Worm (Caenorhabditis elegans): ENCODE data around the gene fbxb-81.

Gene fbxb-81

DNA sequence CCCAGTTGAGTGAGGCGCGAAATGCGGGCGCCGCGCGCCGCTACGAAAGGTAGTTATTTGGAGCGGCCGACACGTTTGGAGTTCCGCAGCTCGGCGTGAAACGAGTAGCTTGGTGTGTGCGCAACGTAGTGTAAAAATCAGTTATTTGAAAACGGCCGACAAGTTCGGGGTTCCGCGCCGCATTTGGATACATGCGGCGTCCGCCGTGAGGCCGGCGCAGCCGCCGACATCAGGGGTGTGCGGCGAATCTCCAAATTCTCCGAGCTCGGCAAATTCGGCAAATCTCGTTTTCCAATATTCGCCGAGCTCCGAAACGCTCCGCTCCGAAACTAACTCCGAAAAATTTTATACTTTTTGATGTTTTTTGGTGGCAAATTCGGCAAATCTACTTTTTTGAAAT, 17.0 kb upstream of the fbxb-81 start:
- TF ChIP-seq unc-86 (tag; optimal IDR thresholded peaks at IDR 0.05) (no peak), che-1 (tag; optimal IDR thresholded peaks at IDR 0.05) (no peak), F13H6.1 (tag; optimal IDR thresholded peaks at IDR 0.05) (no peak), zip-5 (tag; optimal IDR thresholded peaks at IDR 0.05) (no peak)

DNA sequence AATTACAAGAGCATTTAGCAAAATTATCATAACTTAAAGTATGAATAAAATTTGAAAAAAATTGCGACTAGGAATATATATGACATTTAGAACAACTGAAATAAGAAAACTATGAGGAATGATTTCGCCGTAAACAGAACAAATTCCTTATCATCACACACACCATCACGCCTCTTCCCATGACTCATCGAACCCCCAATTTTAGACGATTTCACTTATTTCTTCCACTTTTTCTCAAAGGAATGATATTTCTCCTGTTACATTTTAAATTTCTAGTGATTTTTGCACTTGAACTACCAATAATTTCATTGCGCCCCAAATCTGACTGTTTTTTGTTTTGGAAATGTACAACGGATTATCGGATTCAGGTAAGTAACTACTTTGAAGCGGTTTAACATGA, 15.6 kb upstream of the fbxb-81 start, which contains the start of the genes zig-13 and ver-1:
TSS of gene zig-13 (minus strand) at position 101 of the 400 bp plus-strand sequence.
TSS of gene ver-1 (plus strand) at position 180 of the 400 bp plus-strand sequence.
- TF ChIP-seq ceh-2 (tag; optimal IDR thresholded peaks at IDR 0.05) = no peak
- TF ChIP-seq rnt-1 (tag; optimal IDR thresholded peaks at IDR 0.05) = no peak
- no peak for TF ChIP-seq ztf-16 (tag; optimal IDR thresholded peaks at IDR 0.05)
- TF ChIP-seq ceh-6 (GFP tag; optimal IDR thresholded peaks at IDR 0.05) = no peak
- TF ChIP-seq hlh-15 (tag; optimal IDR thresholded peaks at IDR 0.05) = no peak
- no peak for TF ChIP-seq pqm-1 (tag; optimal IDR thresholded peaks at IDR 0.05)
- TF ChIP-seq sdc-2 (tag; optimal IDR thresholded peaks at IDR 0.05) = no peak
- TF ChIP-seq pha-4 (tag; optimal IDR thresholded peaks at IDR 0.05) = no peak
- no peak for TF ChIP-seq ceh-18 (tag; optimal IDR thresholded peaks at IDR 0.05)

DNA sequence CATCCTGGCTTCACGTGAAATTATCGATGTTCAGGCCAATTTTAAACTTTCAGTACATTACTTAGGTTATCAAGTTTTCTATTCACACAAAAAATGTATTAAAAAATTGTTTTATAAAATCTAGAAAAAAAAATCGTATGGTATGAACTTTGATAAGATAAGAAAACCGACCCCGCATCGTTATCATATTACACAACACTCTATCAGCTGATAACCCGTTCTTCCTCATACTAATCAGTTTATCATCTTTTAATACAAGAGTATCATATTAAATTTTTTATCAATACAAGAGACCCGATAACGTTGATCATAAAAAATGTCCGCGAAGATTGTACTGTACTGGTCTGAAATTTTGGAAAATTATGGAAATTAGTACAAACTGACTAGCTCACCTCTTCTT, 13.2 kb upstream of the fbxb-81 start:
- no peak for TF ChIP-seq lin-11 (tag; optimal IDR thresholded peaks at IDR 0.05)
- peak; percentile 100 for TF ChIP-seq elt-2 (tag; optimal IDR thresholded peaks at IDR 0.05)
- TF ChIP-seq pqm-1 (tag; optimal IDR thresholded peaks at IDR 0.05) = peak; percentile 70

DNA sequence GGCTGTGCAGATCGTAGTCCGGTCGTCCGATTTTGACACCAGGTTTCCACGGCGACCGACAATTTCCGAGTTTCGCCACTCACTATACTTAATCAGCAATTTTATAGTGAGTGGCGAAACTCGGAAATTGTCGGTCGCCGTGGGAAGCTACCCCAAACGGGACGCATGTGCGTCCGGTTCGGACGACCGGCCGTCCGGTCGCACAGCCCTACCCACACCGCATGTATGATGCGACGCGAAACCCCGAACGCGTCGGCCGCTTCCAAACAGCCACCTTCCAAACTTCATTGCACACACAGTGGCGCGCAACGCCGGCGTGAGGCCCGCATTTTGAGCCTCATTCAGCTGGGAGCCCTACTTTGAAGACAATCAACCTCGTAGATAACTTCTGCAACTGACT, 10.1 kb upstream of the fbxb-81 start:
- TF ChIP-seq ceh-2 (tag; optimal IDR thresholded peaks at IDR 0.05) = no peak
- TF ChIP-seq eyg-1 (tag; optimal IDR thresholded peaks at IDR 0.05) = no peak
- no peak for TF ChIP-seq fkh-10 (GFP tag; optimal IDR thresholded peaks at IDR 0.05)
- TF ChIP-seq hlh-15 (tag; optimal IDR thresholded peaks at IDR 0.05) = no peak
- no peak for TF ChIP-seq ceh-6 (GFP tag; optimal IDR thresholded peaks at IDR 0.05)
- TF ChIP-seq ceh-18 (tag; optimal IDR thresholded peaks at IDR 0.05) = no peak
- no peak for TF ChIP-seq pha-2 (tag; optimal IDR thresholded peaks at IDR 0.05)
- no peak for TF ChIP-seq syd-9 (tag; optimal IDR thresholded peaks at IDR 0.05)
- no peak for TF ChIP-seq odd-2 (tag; optimal IDR thresholded peaks at IDR 0.05)

DNA sequence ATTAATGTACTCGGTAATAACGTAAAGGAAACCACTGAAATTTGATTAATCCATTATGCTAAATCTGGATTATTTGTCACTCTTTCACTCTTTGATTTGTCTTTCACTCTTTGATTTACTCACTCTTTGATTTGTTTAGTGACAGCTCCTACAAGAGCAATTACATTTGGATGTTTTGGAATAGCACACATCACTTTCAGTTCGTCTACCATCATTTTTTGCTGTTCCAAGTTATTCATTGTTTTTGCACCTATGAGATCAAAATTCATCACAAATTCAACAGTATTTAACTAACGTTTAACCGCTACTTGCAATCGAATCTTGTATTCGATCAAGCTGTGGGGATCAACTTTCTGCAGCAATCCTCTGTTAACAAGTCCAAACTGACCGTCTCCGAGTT, 8.1 kb upstream of the fbxb-81 start:
- TF ChIP-seq hlh-6 (tag; optimal IDR thresholded peaks at IDR 0.05) = no peak
- no peak for TF ChIP-seq pha-4 (tag; optimal IDR thresholded peaks at IDR 0.05)
- TF ChIP-seq ceh-31 (tag; optimal IDR thresholded peaks at IDR 0.05) = no peak
- TF ChIP-seq pax-1 (tag; optimal IDR thresholded peaks at IDR 0.05) = no peak
- no peak for TF ChIP-seq nhr-232 (tag; optimal IDR thresholded peaks at IDR 0.05)
- no peak for TF ChIP-seq ceh-19 (GFP tag; optimal IDR thresholded peaks at IDR 0.05)

DNA sequence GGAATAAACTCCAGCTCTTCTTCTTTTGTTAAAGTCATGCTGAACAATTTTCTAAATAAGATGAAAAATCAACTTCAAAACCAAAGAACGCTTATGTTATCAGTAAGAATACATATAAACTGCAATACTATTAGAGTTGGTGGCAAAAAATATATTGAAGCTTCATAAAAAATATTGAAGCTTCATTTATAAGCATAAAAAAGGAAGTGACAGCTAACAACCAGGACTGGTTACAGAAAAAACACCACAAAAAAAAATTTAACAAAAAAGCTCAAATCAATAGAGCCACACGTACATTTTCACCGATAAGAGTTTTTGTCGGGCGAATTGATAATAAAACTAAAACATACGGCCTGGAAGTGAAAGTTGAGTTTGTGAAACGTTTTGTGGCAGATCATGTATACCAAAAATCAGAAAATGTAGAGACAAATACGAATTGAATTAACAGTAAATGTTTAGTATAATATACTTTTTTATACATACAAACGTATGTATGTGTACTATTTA, 6.6 kb upstream of the fbxb-81 start, which contains the start of gene sqst-5:
TSS of gene sqst-5 (minus strand) at position 51 of the 507 bp plus-strand sequence.
- TF ChIP-seq pax-1 (tag; optimal IDR thresholded peaks at IDR 0.05) (no peak), dmd-4 (tag; optimal IDR thresholded peaks at IDR 0.05; ENCODE audit: borderline replicate concordance) (no peak), ttx-3 (tag; optimal IDR thresholded peaks at IDR 0.05) (no peak), pqm-1 (tag; optimal IDR thresholded peaks at IDR 0.05) (no peak), unc-3 (GFP tag; conservative IDR thresholded peaks at IDR 0.05) (no peak), unc-3 (tag; optimal IDR thresholded peaks at IDR 0.05) (no peak), ceh-48 (tag; optimal IDR thresholded peaks at IDR 0.05) (no peak), ref-2 (tag; optimal IDR thresholded peaks at IDR 0.05) (no peak), fkh-6 (tag; optimal IDR thresholded peaks at IDR 0.05) (no peak), tbx-7 (tag; optimal IDR thresholded peaks at IDR 0.05) (no peak), C08G9.2 (tag; optimal IDR thresholded peaks at IDR 0.05) (no peak), hlh-6 (tag; optimal IDR thresholded peaks at IDR 0.05) (no peak), syd-9 (tag; optimal IDR thresholded peaks at IDR 0.05) (no peak), dve-1 (tag; optimal IDR thresholded peaks at IDR 0.05) (no peak), pros-1 (tag; optimal IDR thresholded peaks at IDR 0.05) (no peak), unc-42 (tag; optimal IDR thresholded peaks at IDR 0.05) (no peak), odd-2 (tag; optimal IDR thresholded peaks at IDR 0.05) (no peak), nhr-232 (tag; optimal IDR thresholded peaks at IDR 0.05) (no peak)

Data from whole organism, late embryonic.